Worm (Caenorhabditis elegans) whole organism, early embryonic: ENCODE measurements around the gene Y75B8A.63.

Experiments used
- B0310.2 ChIP-seq: sonication (generic microtip); optimal IDR thresholded peaks from 2 replicates; lab custom pipeline; 2016; ENCODE audit warnings: mild to moderate bottlenecking, missing genetic modification characterization, missing compliant biosample characterization
- ama-1 ChIP-seq: fragments of 150-350 bp; optimal IDR thresholded peaks from 2 replicates; lab custom pipeline; 2014
- ets-7 ChIP-seq: sonication (generic microtip); optimal IDR thresholded peaks from 2 replicates; lab custom pipeline; 2016; ENCODE audit warnings: missing genotype, missing genetic modification characterization, missing compliant biosample characterization
- hmbx-1 ChIP-seq: sonication (generic microtip); optimal IDR thresholded peaks from 2 replicates; lab custom pipeline; 2016; ENCODE audit warnings: mild to moderate bottlenecking, missing genetic modification characterization, missing compliant biosample characterization
- hmg-4 ChIP-seq: fragments of 200-800 bp; sonication (Bioruptor generic); optimal IDR thresholded peaks from 2 replicates; lab custom pipeline; 2018; ENCODE audit warnings: mild to moderate bottlenecking, missing genetic modification characterization, missing compliant biosample characterization
- hnd-1 ChIP-seq: sonication (generic microtip); optimal IDR thresholded peaks from 2 replicates; lab custom pipeline; 2016; ENCODE audit warnings: missing genetic modification characterization, missing compliant biosample characterization
- pes-1 ChIP-seq: fragments of 200-800 bp; sonication (Bioruptor generic); IDR thresholded peaks from 2 replicates; pipeline ENCODE4 v1.3.6; 2022; ENCODE audit warnings: missing genetic modification reagents, missing genetic modification characterization, missing compliant biosample characterization
- tbx-37 ChIP-seq: fragments of 200-800 bp; sonication (Bioruptor generic); conservative IDR thresholded peaks from 2 replicates; pipeline ENCODE4 v1.3.6; 2022; ENCODE audit warnings: missing genetic modification reagents, missing genetic modification characterization, missing compliant biosample characterization

DNA sequence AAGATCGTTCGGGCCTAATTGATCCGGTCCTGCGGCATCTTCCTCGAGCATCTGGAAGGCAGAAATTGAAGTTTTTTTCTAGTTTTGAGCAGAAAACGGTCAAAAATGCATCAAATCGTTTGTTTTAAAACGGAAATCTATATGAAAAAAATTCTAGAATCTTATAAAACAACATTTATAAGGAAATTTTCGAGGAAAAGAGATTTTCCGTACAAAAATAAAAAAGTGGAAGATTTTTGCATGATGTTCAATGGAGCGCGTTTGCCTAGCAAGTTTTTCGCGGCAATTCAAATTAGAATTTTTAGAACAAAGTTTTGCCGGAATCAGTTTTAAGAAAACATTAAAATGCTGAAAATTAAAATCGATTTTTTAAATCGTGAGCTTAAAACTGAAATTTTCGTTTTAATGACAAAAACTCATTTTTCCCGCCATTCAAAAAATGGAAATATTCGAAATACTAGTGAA, 49.5 kb downstream of the Y75B8A.63 start, which contains the start of gene pph-4.2:
- no peak for TF ChIP-seq ama-1 (lab: Kevin White, UChicago)
- TF ChIP-seq B0310.2 (tag; lab: Kevin White, UChicago): no peak
- TF ChIP-seq pes-1 (GFP tag; lab: Robert Waterston, UW): no peak
- no peak for TF ChIP-seq tbx-37 (GFP tag; lab: Robert Waterston, UW)
- TF ChIP-seq hmbx-1 (tag; lab: Kevin White, UChicago): no peak
- TF ChIP-seq hnd-1 (tag; lab: Kevin White, UChicago): no peak
- TF ChIP-seq hmg-4: no peak
- TF ChIP-seq ets-7: no peak
